Fruit fly (Drosophila melanogaster) whole organism, embryonic: ENCODE results near the gene bumpel.

Experiments used
- ATbp ChIP-seq: fragments of 200-800 bp; sonication (Bioruptor generic); optimal IDR thresholded peaks from 2 replicates; lab custom pipeline; 2017; ENCODE audit warnings: missing biosample characterization, mild to moderate bottlenecking, missing genetic modification characterization, missing genetic modification reagents
- Antp ChIP-seq: fragments of 200-800 bp; sonication (Bioruptor generic); optimal IDR thresholded peaks from 3 replicates; lab custom pipeline; 2016; ENCODE audit warnings: missing biosample characterization, missing genetic modification characterization
- Awh ChIP-seq: fragments of 200-800 bp; sonication (Bioruptor generic); IDR thresholded peaks from 2 replicates; pipeline ENCODE4, ENCODE4 v1.3.6; 2022; ENCODE audit warnings: missing biosample characterization, missing genetic modification characterization
- BtbVII ChIP-seq: fragments of 200-800 bp; sonication (Bioruptor generic); optimal IDR thresholded peaks from 3 replicates; lab custom pipeline; 2017; ENCODE audit warnings: missing biosample characterization, mild to moderate bottlenecking, missing genetic modification characterization
- CG10147 ChIP-seq: fragments of 200-800 bp; sonication (Bioruptor generic); optimal IDR thresholded peaks from 2 replicates; lab custom pipeline; 2019; ENCODE audit warnings: missing biosample characterization, mild to moderate bottlenecking, missing genetic modification characterization, moderate library complexity
- CG11504 ChIP-seq: fragments of 200-800 bp; sonication (Bioruptor generic); optimal IDR thresholded peaks from 3 replicates; lab custom pipeline; 2019; ENCODE audit warnings: missing biosample characterization, mild to moderate bottlenecking, missing genetic modification characterization, moderate library complexity
- CG1233 ChIP-seq: fragments of 200-800 bp; sonication (Bioruptor generic); optimal IDR thresholded peaks from 4 replicates; lab custom pipeline; 2018; ENCODE audit warnings: missing biosample characterization, mild to moderate bottlenecking, missing genetic modification characterization
- CG12769 ChIP-seq: fragments of 200-800 bp; sonication (Bioruptor generic); optimal IDR thresholded peaks from 2 replicates; lab custom pipeline; 2019; ENCODE audit warnings: missing biosample characterization, mild to moderate bottlenecking, missing genetic modification characterization, moderate library complexity
- CG13424 ChIP-seq: fragments of 200-800 bp; sonication (Bioruptor generic); optimal IDR thresholded peaks from 2 replicates; lab custom pipeline; 2019; ENCODE audit warnings: missing biosample characterization, mild to moderate bottlenecking, missing genetic modification characterization, moderate library complexity
- CG16863 ChIP-seq: fragments of 200-800 bp; sonication (Bioruptor generic); optimal IDR thresholded peaks from 3 replicates; lab custom pipeline; 2016; ENCODE audit warnings: missing biosample characterization, missing genetic modification characterization
- CG18619 ChIP-seq: fragments of 200-800 bp; sonication (Bioruptor generic); optimal IDR thresholded peaks from 3 replicates; lab custom pipeline; 2017; ENCODE audit warnings: missing biosample characterization, mild to moderate bottlenecking, missing genetic modification characterization
- CG2120 ChIP-seq: fragments of 200-800 bp; sonication (Bioruptor generic); optimal IDR thresholded peaks from 3 replicates; lab custom pipeline; 2016; ENCODE audit warnings: missing biosample characterization, missing genetic modification characterization
- CG31441 ChIP-seq: fragments of 200-800 bp; sonication (Bioruptor generic); IDR thresholded peaks from 2 replicates; pipeline ENCODE4 v1.3.6; 2022; ENCODE audit warnings: missing biosample characterization, missing genetic modification characterization
- CG4707 ChIP-seq: fragments of 200-800 bp; sonication (Bioruptor generic); optimal IDR thresholded peaks from 2 replicates; lab custom pipeline; 2018; ENCODE audit warnings: missing biosample characterization, mild to moderate bottlenecking, missing genetic modification characterization, moderate library complexity
- CG4730 ChIP-seq: fragments of 200-800 bp; sonication (Bioruptor generic); IDR thresholded peaks from 2 replicates; pipeline ENCODE4 v1.3.6; 2022; ENCODE audit warnings: missing biosample characterization, missing genetic modification characterization
- CG6813 ChIP-seq: fragments of 200-800 bp; sonication (Bioruptor generic); optimal IDR thresholded peaks from 2 replicates; lab custom pipeline; 2017; ENCODE audit warnings: missing biosample characterization, missing genetic modification characterization, mild to moderate bottlenecking, moderate library complexity, missing genetic modification reagents
- CG8281 ChIP-seq: fragments of 200-800 bp; sonication (Bioruptor generic); optimal IDR thresholded peaks from 2 replicates; lab custom pipeline; 2018; ENCODE audit warnings: missing biosample characterization, mild to moderate bottlenecking, missing genetic modification characterization, moderate library complexity
- CG8290 ChIP-seq, 3 experiments: fragments of 200-800 bp; sonication (Bioruptor generic); optimal IDR thresholded peaks; 2 replicates each; lab custom pipeline; 2016 to 2019; ENCODE audit warnings: missing biosample characterization in 3 of 3, missing genetic modification characterization in 3 of 3, mild to moderate bottlenecking in 2 of 3, moderate library complexity in 1 of 3
- CG9437 ChIP-seq: fragments of 200-800 bp; sonication (Bioruptor generic); optimal IDR thresholded peaks from 2 replicates; lab custom pipeline; 2018; ENCODE audit warnings: missing biosample characterization, mild to moderate bottlenecking, missing genetic modification characterization
- CG9609 ChIP-seq: fragments of 200-800 bp; sonication (Bioruptor generic); optimal IDR thresholded peaks from 3 replicates; lab custom pipeline; 2016; ENCODE audit warnings: missing biosample characterization, missing genetic modification characterization
- CG9727 ChIP-seq: fragments of 200-800 bp; sonication (Bioruptor generic); optimal IDR thresholded peaks from 3 replicates; lab custom pipeline; 2017; ENCODE audit warnings: missing biosample characterization, mild to moderate bottlenecking, missing genetic modification characterization
- Ets65A ChIP-seq: fragments of 200-800 bp; sonication (Bioruptor generic); peaks from one replicate; lab custom pipeline; 2016; ENCODE audit warnings: missing biosample characterization, missing genetic modification characterization
- HLHmδ ChIP-seq: fragments of 200-800 bp; sonication (Bioruptor generic); optimal IDR thresholded peaks from 2 replicates; lab custom pipeline; 2018; ENCODE audit warnings: missing biosample characterization, mild to moderate bottlenecking, missing genetic modification characterization, moderate library complexity
- Hey ChIP-seq: fragments of 200-800 bp; sonication (Bioruptor generic); optimal IDR thresholded peaks from 3 replicates; lab custom pipeline; 2018; ENCODE audit warnings: missing biosample characterization, mild to moderate bottlenecking, missing genetic modification characterization
- Hmr ChIP-seq: fragments of 200-800 bp; sonication (Bioruptor generic); optimal IDR thresholded peaks from 3 replicates; lab custom pipeline; 2017; ENCODE audit warnings: mild to moderate bottlenecking, missing biosample characterization, missing genetic modification reagents, missing genetic modification characterization
- Hr51 ChIP-seq, 2 experiments: fragments of 200-800 bp; sonication (Bioruptor generic); optimal IDR thresholded peaks; 2 replicates in 1 of 2; 3 replicates in 1 of 2; lab custom pipeline; 2016 to 2018; ENCODE audit warnings: missing biosample characterization in 2 of 2, missing genetic modification characterization in 2 of 2, mild to moderate bottlenecking in 1 of 2, moderate library complexity in 1 of 2
- MTF-1 ChIP-seq: fragments of 200-800 bp; sonication (Bioruptor generic); optimal IDR thresholded peaks from 2 replicates; lab custom pipeline; 2018; ENCODE audit warnings: missing biosample characterization, mild to moderate bottlenecking, missing genetic modification characterization, borderline replicate concordance
- Med ChIP-seq: fragments of 200-800 bp; sonication (Bioruptor generic); peaks from one replicate; lab custom pipeline; 2016; ENCODE audit warnings: missing biosample characterization, missing genetic modification characterization, mild to moderate bottlenecking, inconsistent platforms, moderate library complexity
- Myb ChIP-seq: fragments of 200-800 bp; sonication (Bioruptor generic); optimal IDR thresholded peaks from 2 replicates; lab custom pipeline; 2016; ENCODE audit warnings: missing biosample characterization, missing genetic modification characterization
- Nf-YC ChIP-seq: fragments of 200-800 bp; optimal IDR thresholded peaks from 3 replicates; lab custom pipeline; 2019; ENCODE audit warnings: missing biosample characterization, mild to moderate bottlenecking, missing genetic modification characterization, moderate library complexity
- Oli ChIP-seq: fragments of 200-800 bp; sonication (Bioruptor generic); optimal IDR thresholded peaks from 2 replicates; lab custom pipeline; 2018; ENCODE audit warnings: missing biosample characterization, mild to moderate bottlenecking, missing genetic modification characterization, moderate library complexity
- Side ChIP-seq: fragments of 200-800 bp; sonication (Bioruptor generic); optimal IDR thresholded peaks from 2 replicates; lab custom pipeline; 2016; ENCODE audit warnings: missing biosample characterization, missing genetic modification characterization
- Sox100B ChIP-seq: fragments of 200-800 bp; sonication (Bioruptor generic); optimal IDR thresholded peaks from 3 replicates; lab custom pipeline; 2018; ENCODE audit warnings: missing biosample characterization, mild to moderate bottlenecking, missing genetic modification characterization
- ara ChIP-seq: fragments of 200-800 bp; sonication (Bioruptor generic); IDR thresholded peaks from 2 replicates; pipeline ENCODE4 v1.3.6; 2022; ENCODE audit warnings: missing biosample characterization, missing genetic modification characterization
- croc ChIP-seq: fragments of 200-800 bp; sonication (Bioruptor generic); conservative IDR thresholded peaks from 3 replicates; pipeline ENCODE4 v1.3.6; 2022; ENCODE audit warnings: missing biosample characterization, missing genetic modification characterization
- cwo ChIP-seq: fragments of 200-800 bp; sonication (Bioruptor generic); optimal IDR thresholded peaks from 3 replicates; lab custom pipeline; 2017; ENCODE audit warnings: missing biosample characterization, missing genetic modification characterization, mild to moderate bottlenecking, moderate library complexity, missing genetic modification reagents
- dati ChIP-seq: fragments of 200-800 bp; sonication (Bioruptor generic); IDR thresholded peaks from 2 replicates; pipeline ENCODE4 v1.3.6; 2022; ENCODE audit warnings: missing biosample characterization, missing genetic modification characterization
- dysf ChIP-seq: fragments of 200-800 bp; sonication (Bioruptor generic); IDR thresholded peaks from 3 replicates; pipeline ENCODE4 v1.3.6; 2022; ENCODE audit warnings: missing biosample characterization, missing genetic modification characterization
- ems ChIP-seq: fragments of 200-800 bp; sonication (Bioruptor generic); optimal IDR thresholded peaks from 3 replicates; lab custom pipeline; 2016; ENCODE audit warnings: missing biosample characterization, missing genetic modification characterization
- grau ChIP-seq: fragments of 200-800 bp; optimal IDR thresholded peaks from 3 replicates; lab custom pipeline; 2019; ENCODE audit warnings: missing biosample characterization, mild to moderate bottlenecking, missing genetic modification characterization, moderate library complexity
- shn ChIP-seq: fragments of 200-800 bp; sonication (Bioruptor generic); optimal IDR thresholded peaks from 3 replicates; lab custom pipeline; 2016; ENCODE audit warnings: missing biosample characterization, missing genetic modification characterization
- sima ChIP-seq: fragments of 200-800 bp; sonication (Bioruptor generic); optimal IDR thresholded peaks from 2 replicates; lab custom pipeline; 2016; ENCODE audit warnings: missing biosample characterization, missing genetic modification characterization
- slou ChIP-seq: fragments of 200-800 bp; sonication (Bioruptor generic); optimal IDR thresholded peaks from 3 replicates; lab custom pipeline; 2016; ENCODE audit warnings: missing biosample characterization, missing genetic modification characterization
- tx ChIP-seq: fragments of 200-800 bp; sonication (Bioruptor generic); optimal IDR thresholded peaks from 2 replicates; lab custom pipeline; 2016; ENCODE audit warnings: missing biosample characterization, missing genetic modification characterization
- vfl ChIP-seq: fragments of 200-800 bp; sonication (Bioruptor generic); optimal IDR thresholded peaks from 2 replicates; lab custom pipeline; 2016; ENCODE audit warnings: missing biosample characterization, missing genetic modification characterization

bumpel gene

dm6 chr3R:11418568-11418967 lies at the start of gene bumpel, which contains the start of gene CG45676:
TSS of gene bumpel (minus strand) at chr3R:11418668.
TSS of gene CG45676 (plus strand) at chr3R:11418885.
- TF ChIP-seq Sox100B (GFP tag; lab: Kevin White, UChicago): no peak
- no peak for TF ChIP-seq shn (GFP tag; lab: Kevin White, UChicago)
- no peak for TF ChIP-seq MTF-1 (GFP tag; lab: Kevin White, UChicago)
- TF ChIP-seq Antp: no peak

- TF ChIP-seq BtbVII (GFP tag; lab: Kevin White, UChicago) (no peak), Nf-YC (tag; lab: Kevin White, UChicago) (no peak), Awh (GFP tag; lab: Robert Waterston, UW) (no peak), CG8281 (peak; percentile 93), Side (GFP tag; lab: Kevin White, UChicago) (no peak), CG16863 (no peak)
These were observed 49.3 kb upstream of the bumpel start for dm6 chr3R:11467812-11468211.

DNA sequence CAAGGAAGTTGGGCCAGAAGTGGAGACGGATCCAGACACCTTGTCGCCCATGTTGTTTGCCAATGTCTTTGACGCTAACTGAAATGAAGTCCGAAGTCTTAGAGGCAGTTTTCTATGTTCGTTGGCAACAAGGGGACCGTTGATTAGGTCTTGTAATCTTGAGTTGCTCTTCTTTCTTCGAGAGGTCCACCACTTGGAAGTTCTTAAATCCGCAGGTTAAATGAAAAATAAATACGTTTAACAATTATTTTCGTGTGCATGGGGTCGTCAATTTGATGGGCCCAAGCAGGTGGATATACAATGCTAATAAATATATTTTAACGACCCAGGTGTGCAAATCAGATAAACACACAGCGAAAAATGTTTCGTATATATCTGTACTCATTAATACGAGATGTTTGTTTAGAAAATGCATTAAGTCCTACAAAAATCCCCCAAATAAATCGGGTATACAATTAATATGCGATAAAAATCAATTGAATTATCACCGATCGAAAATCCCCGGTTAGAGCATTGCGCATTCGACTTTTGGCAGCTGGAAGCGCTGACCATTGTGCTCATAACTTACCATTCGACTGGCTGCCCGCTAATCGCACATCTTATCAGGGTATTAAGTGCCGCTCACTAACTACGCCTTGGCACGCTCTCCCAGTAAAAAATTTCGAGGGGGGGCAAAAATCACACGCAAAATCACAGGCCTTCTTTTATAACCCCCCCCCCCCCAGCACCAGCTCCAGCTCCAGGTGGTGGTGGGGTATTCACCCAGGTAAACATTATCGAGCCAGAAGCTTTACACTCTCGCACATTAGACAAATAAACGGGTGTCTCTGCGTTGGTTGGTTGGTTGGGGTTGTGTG lies 42.3 kb upstream of the bumpel start, which contains the start of gene PGRP-LB:
TSS of gene PGRP-LB (minus strand) at position 51 of the 857 bp plus-strand sequence.
- TF ChIP-seq ara (GFP tag; lab: Robert Waterston, UW) (no peak), CG13424 (tag; lab: Kevin White, UChicago) (peak; percentile 14), sima (GFP tag; lab: Kevin White, UChicago) (no peak), ATbp (no peak), cwo (GFP tag; lab: Kevin White, UChicago) (peak; percentile 39), slou (GFP tag; lab: Kevin White, UChicago) (no peak), dysf (GFP tag; lab: Robert Waterston, UW) (peak; percentile 40; the same call in 1 of the 3 replicates), CG4730 (GFP tag; lab: Robert Waterston, UW) (no peak), Hmr (peak; percentile 50), CG6813 (GFP tag; lab: Kevin White, UChicago) (no peak), CG12769 (peak; percentile 67), CG9609 (GFP tag; lab: Kevin White, UChicago) (peak; percentile 30), Myb (GFP tag; lab: Kevin White, UChicago) (peak; percentile 16), CG9727 (peak; percentile 27), CG1233 (no peak), dati (GFP tag; lab: Robert Waterston, UW) (no peak), CG4707 (no peak), Med (GFP tag; lab: Kevin White, UChicago) (peak; percentile 41), vfl (no peak), CG31441 (GFP tag; lab: Robert Waterston, UW) (peak; percentile 11; the same call in 1 of the 2 replicates), ems (GFP tag; lab: Kevin White, UChicago) (no peak), CG11504 (tag; lab: Kevin White, UChicago) (peak; percentile 45), CG10147 (GFP tag; lab: Kevin White, UChicago) (peak; percentile 28), Hr51 (GFP tag; optimal IDR thresholded peaks at IDR 0.05; lab: Kevin White, UChicago) (peak in 1 of 2 experiments; percentile 15), CG9437 (GFP tag; lab: Kevin White, UChicago) (peak; percentile 7), Hey (tag; lab: Kevin White, UChicago) (peak; percentile 30), tx (no peak), croc (GFP tag; lab: Robert Waterston, UW) (no peak), Oli (peak; percentile 12), CG2120 (GFP tag; lab: Kevin White, UChicago) (peak; percentile 75), Ets65A (GFP tag; lab: Kevin White, UChicago) (peak; percentile 91), grau (peak; percentile 38), CG18619 (GFP tag; lab: Kevin White, UChicago) (no peak), HLHmδ (GFP tag; lab: Kevin White, UChicago) (no peak), CG8290 (GFP tag; optimal IDR thresholded peaks at IDR 0.05; lab: Kevin White, UChicago) (no peak), CG8290 (tag; optimal IDR thresholded peaks at IDR 0.05; lab: Kevin White, UChicago) (peak in 1 of 2 experiments; percentile 36)
